Fruit fly (Drosophila melanogaster) Kc167 (cell line): ENCODE data around the gene CG13907.

ENCODE experiments used
- Sin3A ChIP-seq: fragments of >200 bp; optimal IDR thresholded peaks from 2 replicates; lab custom pipeline; 2018; ENCODE audit warnings: missing external identifiers
- h ChIP-seq: fragments of >200 bp; optimal IDR thresholded peaks from 3 replicates; lab custom pipeline; 2018; ENCODE audit warnings: missing external identifiers
- insv ChIP-seq: fragments of >200 bp; optimal IDR thresholded peaks from 3 replicates; lab custom pipeline; 2018; ENCODE audit warnings: missing external identifiers
- psq ChIP-seq: fragments of >200 bp; optimal IDR thresholded peaks from 2 replicates; lab custom pipeline; 2017; ENCODE audit warnings: missing external identifiers
- ttk ChIP-seq: sonication (Bioruptor generic); optimal IDR thresholded peaks from 2 replicates; lab custom pipeline; 2017; ENCODE audit warnings: missing external identifiers

- TF ChIP-seq Sin3A (lab: Kevin White, UChicago) (no peak), insv (lab: Kevin White, UChicago) (no peak), psq (lab: Kevin White, UChicago) (no peak), h (no peak), ttk (lab: Kevin White, UChicago) (no peak)
Measured at dm6 chr3L:851061-851460, 30.8 kb downstream of the CG13907 start, which contains the start of gene Dci.
